ENCODE assay signal across 4 worm cellular contexts in the genomic region with DNA sequence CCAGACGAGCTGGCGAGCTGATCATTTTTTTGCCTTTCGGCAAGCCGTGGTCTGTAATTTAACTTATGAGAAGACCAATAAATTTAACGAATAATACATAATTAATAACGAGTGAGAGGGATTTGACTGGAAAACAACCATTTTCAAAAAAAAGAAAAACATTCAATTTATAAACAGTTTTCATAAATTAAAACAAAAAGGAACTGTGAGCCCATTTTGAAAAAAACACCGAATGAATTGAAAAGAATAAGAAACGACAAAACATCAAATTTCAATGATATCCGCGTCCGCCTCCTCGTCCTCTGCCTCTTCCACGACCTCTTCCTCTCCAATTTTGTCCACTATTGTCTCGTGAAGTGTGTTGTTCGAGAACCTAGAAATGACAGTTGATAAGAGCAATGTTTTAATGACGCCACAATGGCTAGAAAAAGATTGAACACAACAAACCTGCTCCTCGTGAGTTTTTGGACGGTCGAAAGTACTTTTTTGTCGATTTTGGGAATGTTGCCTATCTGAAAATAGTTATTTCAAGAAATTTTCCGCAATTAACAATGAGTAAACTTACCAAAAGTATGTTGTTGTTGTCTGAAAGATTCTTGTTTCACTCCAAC.
TF ChIP-seq lines count a peak whose summit lies in the region.

A gene (minus strand): TSS at position 51 of the 611 bp plus-strand sequence.

TF ChIP-seq in whole organism, L2 larva, 48 proteins besides CTCF, POLR2A, EP300 and RAD21:
- no peak for TF ChIP-seq nhr-12 (tag; optimal IDR thresholded peaks at IDR 0.05; lab: Kevin White, UChicago)
- TF ChIP-seq sma-9 (GFP tag; optimal IDR thresholded peaks at IDR 0.05; lab: Kevin White, UChicago), result peak; percentile 18
- no peak for TF ChIP-seq sma-9 (tag; optimal IDR thresholded peaks at IDR 0.05; lab: Kevin White, UChicago)
- peak; percentile 26 for TF ChIP-seq fos-1 (tag; optimal IDR thresholded peaks at IDR 0.05; lab: Kevin White, UChicago)

TF ChIP-seq in whole organism, L3 larva, 47 proteins besides CTCF, POLR2A, EP300 and RAD21:
- TF ChIP-seq skn-1 (tag; optimal IDR thresholded peaks at IDR 0.05; lab: Kevin White, UChicago), result no peak
- TF ChIP-seq elt-2 (tag; optimal IDR thresholded peaks at IDR 0.05; lab: Kevin White, UChicago), result peak; percentile 68
- TF ChIP-seq unc-39 (tag; optimal IDR thresholded peaks at IDR 0.05; lab: Kevin White, UChicago), result no peak
- peak; percentile 6 for TF ChIP-seq jun-1 (tag; optimal IDR thresholded peaks at IDR 0.05; lab: Kevin White, UChicago)

TF ChIP-seq in whole organism, L4 larva, 104 proteins besides CTCF, POLR2A, EP300 and RAD21:
- TF ChIP-seq nhr-28 (tag; optimal IDR thresholded peaks at IDR 0.05; lab: Kevin White, UChicago) (peak; percentile 75), nhr-77 (tag; optimal IDR thresholded peaks at IDR 0.05; lab: Kevin White, UChicago) (peak; percentile 32), hlh-11 (tag; optimal IDR thresholded peaks at IDR 0.05; lab: Kevin White, UChicago) (peak; percentile 36), ceh-62 (tag; optimal IDR thresholded peaks at IDR 0.05; lab: Kevin White, UChicago) (no peak), dve-1 (tag; optimal IDR thresholded peaks at IDR 0.05; lab: Kevin White, UChicago; ENCODE audit: insufficient read depth) (peak; percentile 62), mes-2 (tag; optimal IDR thresholded peaks at IDR 0.05; lab: Kevin White, UChicago; ENCODE audit: poor library complexity, severe bottlenecking) (peak; percentile 28), daf-16 (GFP tag; optimal IDR thresholded peaks at IDR 0.05; lab: Kevin White, UChicago) (no peak), daf-16 (tag; optimal IDR thresholded peaks at IDR 0.05; lab: Kevin White, UChicago) (peak; percentile 82), madf-9 (GFP tag; conservative IDR thresholded peaks at IDR 0.05; lab: Robert Waterston, UW) (no peak), egl-43 (GFP tag; IDR thresholded peaks at IDR 0.05; lab: Robert Waterston, UW) (no peak), dmd-6 (GFP tag; IDR thresholded peaks at IDR 0.05; lab: Robert Waterston, UW) (peak; percentile 60), Y105C5A.15 (GFP tag; IDR thresholded peaks at IDR 0.05; lab: Robert Waterston, UW) (no peak), nhr-48 (tag; optimal IDR thresholded peaks at IDR 0.05; lab: Kevin White, UChicago) (no peak), hlh-30 (tag; optimal IDR thresholded peaks at IDR 0.05; lab: Kevin White, UChicago; ENCODE audit: insufficient read depth) (peak; percentile 49)

TF ChIP-seq in whole organism, young adult, 124 proteins besides CTCF, POLR2A, EP300 and RAD21:
- no peak for TF ChIP-seq fkh-3 (tag; optimal IDR thresholded peaks at IDR 0.05; lab: Kevin White, UChicago)
- peak; percentile 63 for TF ChIP-seq nhr-80 (tag; optimal IDR thresholded peaks at IDR 0.05; lab: Kevin White, UChicago)
- 0 out of 2 replicates have a peak, but pooled peaks have one; percentile 44 for TF ChIP-seq hsf-1 (GFP tag; IDR thresholded peaks at IDR 0.05; lab: Robert Waterston, UW)
TF ChIP-seq in whole organism, young adult: peak in this region for 2.
